Worm (Caenorhabditis elegans) whole organism, midembryonic: ENCODE results near the gene twk-12.

Source experiments
- T22C8.4 ChIP-seq: fragments of 200-800 bp; sonication (Bioruptor generic); IDR thresholded peaks from 2 replicates; pipeline ENCODE4 v1.3.6; 2022; ENCODE audit warnings: missing genetic modification characterization, missing compliant biosample characterization
- cog-1 ChIP-seq: sonication (generic microtip); optimal IDR thresholded peaks from 2 replicates; lab custom pipeline; 2016; ENCODE audit warnings: missing genetic modification characterization, missing compliant biosample characterization
- flt-1 ChIP-seq: fragments of 200-800 bp; sonication (Bioruptor generic); IDR thresholded peaks from 2 replicates; pipeline ENCODE4 v1.3.6; 2022; ENCODE audit warnings: missing genetic modification characterization, missing compliant biosample characterization
- klf-2 ChIP-seq: fragments of 200-800 bp; sonication (Bioruptor generic); conservative IDR thresholded peaks from 2 replicates; pipeline ENCODE4 v1.3.6; 2022; ENCODE audit warnings: missing genetic modification reagents, missing genetic modification characterization, missing compliant biosample characterization
- med-1 ChIP-seq: sonication (generic microtip); optimal IDR thresholded peaks from 2 replicates; lab custom pipeline; 2017; ENCODE audit warnings: missing genetic modification characterization, mild to moderate bottlenecking, missing compliant biosample characterization, antibody characterized with exemption, missing genetic modification reagents; ENCODE audit not compliant: insufficient read depth
- ref-1 ChIP-seq: fragments of 200-800 bp; sonication (Bioruptor generic); conservative IDR thresholded peaks from 2 replicates; pipeline ENCODE4 v1.3.6; 2022; ENCODE audit warnings: missing genetic modification reagents, missing genetic modification characterization, missing compliant biosample characterization
- tab-1 ChIP-seq: fragments of 200-800 bp; sonication (Bioruptor generic); IDR thresholded peaks from 2 replicates; pipeline ENCODE4 v1.3.6; 2022; ENCODE audit warnings: missing genetic modification characterization, missing compliant biosample characterization
- ztf-23 ChIP-seq: fragments of 200-800 bp; sonication (Bioruptor generic); IDR thresholded peaks from 2 replicates; pipeline ENCODE4 v1.3.6; 2022; ENCODE audit warnings: missing genetic modification reagents, missing genetic modification characterization, missing compliant biosample characterization
- ztf-29 ChIP-seq: fragments of 200-800 bp; sonication (Bioruptor generic); IDR thresholded peaks from 2 replicates; pipeline ENCODE4 v1.3.6; 2022; ENCODE audit warnings: missing genetic modification reagents, missing genetic modification characterization, missing compliant biosample characterization

twk-12 gene

DNA sequence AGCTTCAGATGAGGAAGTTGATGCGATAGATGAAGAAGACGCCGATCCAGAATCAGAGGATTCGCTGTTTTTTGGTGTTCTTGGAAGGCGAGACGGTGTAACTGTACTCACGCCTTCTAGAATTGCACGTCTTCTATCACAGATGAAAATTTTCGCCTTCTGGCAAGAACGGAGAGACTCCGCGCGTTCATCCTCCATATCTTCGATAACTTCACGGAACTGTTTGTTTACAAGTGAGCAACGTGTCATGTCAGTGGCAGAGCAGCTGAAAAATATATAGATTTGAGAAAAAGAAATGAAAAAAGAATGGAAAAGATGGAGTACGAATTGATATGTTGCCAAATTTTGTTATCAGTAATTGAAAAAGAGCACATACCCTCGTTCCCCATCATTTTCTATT is 47.2 kb downstream of the twk-12 start:
- TF ChIP-seq ztf-29 (no peak), med-1 (no peak), flt-1 (no peak), T22C8.4 (GFP tag; lab: Robert Waterston, UW) (no peak), klf-2 (no peak), tab-1 (GFP tag; lab: Robert Waterston, UW) (no peak), ref-1 (GFP tag; lab: Robert Waterston, UW) (no peak), ztf-23 (GFP tag; lab: Robert Waterston, UW) (no peak), cog-1 (no peak)

DNA sequence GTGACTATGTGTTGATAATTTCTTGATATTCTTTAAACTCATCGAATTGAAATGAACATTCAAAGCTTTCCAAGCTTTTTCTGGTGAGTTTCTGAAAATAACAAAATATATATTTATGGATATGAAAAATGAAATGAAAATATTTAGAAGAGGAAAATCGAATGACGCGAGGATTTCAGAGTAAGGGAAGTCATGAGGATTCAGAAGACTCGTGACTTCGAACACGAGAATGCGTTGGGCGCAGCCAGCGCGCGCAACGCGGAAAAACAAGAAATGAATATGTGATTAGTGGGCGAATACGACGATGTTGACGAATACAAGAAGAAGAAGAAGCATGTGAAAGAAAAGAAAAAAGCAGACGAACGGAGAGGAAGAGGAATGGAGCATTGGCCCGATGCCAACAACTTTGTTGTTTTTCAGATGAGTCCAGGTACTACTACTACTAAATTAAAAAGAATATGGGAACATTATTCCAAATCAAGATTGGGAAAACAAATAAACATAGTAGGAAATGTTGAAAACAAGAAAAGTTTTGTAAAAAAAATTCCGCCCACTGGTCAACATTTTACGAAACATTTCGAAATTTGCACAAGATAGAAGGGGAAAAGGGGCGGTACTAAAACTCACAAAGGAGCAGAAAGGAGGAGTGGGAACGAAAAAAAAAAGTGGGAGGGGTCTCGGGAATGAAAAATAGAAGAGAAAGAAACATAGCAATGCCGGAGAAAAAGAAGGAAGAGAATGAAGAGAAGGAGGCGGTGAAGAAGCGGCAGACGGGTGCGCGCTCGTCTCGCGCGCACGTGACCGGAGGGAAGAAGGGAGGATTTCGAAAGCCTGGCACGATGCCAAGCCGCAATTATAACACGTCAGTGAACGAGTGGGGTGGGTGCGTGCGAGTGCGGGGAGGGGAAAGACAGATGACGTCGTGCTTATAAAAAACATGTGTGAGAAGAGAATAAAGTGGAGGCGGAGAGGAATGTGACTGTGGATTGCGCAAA is 48.1 kb downstream of the twk-12 start:
- TF ChIP-seq ztf-23 (GFP tag; lab: Robert Waterston, UW) = peak; percentile 80
- peak; percentile 83; the same call in 1 of the 2 replicates for TF ChIP-seq flt-1
- no peak; the same call in 1 of the 2 replicates for TF ChIP-seq ref-1 (GFP tag; lab: Robert Waterston, UW)
- TF ChIP-seq cog-1 = peak; percentile 68
- TF ChIP-seq T22C8.4 (GFP tag; lab: Robert Waterston, UW) = no peak
- peak; percentile 48; the same call in 1 of the 2 replicates for TF ChIP-seq klf-2
- TF ChIP-seq ztf-29 = peak; percentile 30; the same call in 1 of the 2 replicates
- 0 out of 2 replicates have a peak, but pooled peaks have one; percentile 48 for TF ChIP-seq tab-1 (GFP tag; lab: Robert Waterston, UW)
- TF ChIP-seq med-1 = no peak

ce11 chrV:10716865-10717713 is 49.7 kb downstream of the twk-12 start:
- TF ChIP-seq cog-1 (peak; percentile 58), ztf-29 (peak; percentile 67), T22C8.4 (GFP tag; lab: Robert Waterston, UW) (no peak), med-1 (no peak), ref-1 (GFP tag; lab: Robert Waterston, UW) (no peak), tab-1 (GFP tag; lab: Robert Waterston, UW) (peak; percentile 33; the same call in 1 of the 2 replicates), klf-2 (0 out of 2 replicates have a peak, but pooled peaks have one; percentile 20), flt-1 (peak; percentile 75)

ce11 chrV:10718037-10718436 is 50.7 kb downstream of the twk-12 start:
- TF ChIP-seq flt-1 (no peak), ztf-29 (no peak), ref-1 (GFP tag; lab: Robert Waterston, UW) (no peak), cog-1 (no peak), T22C8.4 (GFP tag; lab: Robert Waterston, UW) (no peak), tab-1 (GFP tag; lab: Robert Waterston, UW) (no peak), klf-2 (no peak)

ce11 chrV:10719019-10719832 is 51.8 kb downstream of the twk-12 start:
- TF ChIP-seq klf-2 (no peak), flt-1 (no peak), cog-1 (no peak), ref-1 (GFP tag; lab: Robert Waterston, UW) (no peak), T22C8.4 (GFP tag; lab: Robert Waterston, UW) (no peak), ztf-23 (GFP tag; lab: Robert Waterston, UW) (no peak), med-1 (no peak), ztf-29 (no peak), tab-1 (GFP tag; lab: Robert Waterston, UW) (no peak)

- no peak for TF ChIP-seq ztf-23 (GFP tag; lab: Robert Waterston, UW)
- no peak for TF ChIP-seq T22C8.4 (GFP tag; lab: Robert Waterston, UW)
- no peak for TF ChIP-seq med-1
- no peak for TF ChIP-seq flt-1
- no peak for TF ChIP-seq tab-1 (GFP tag; lab: Robert Waterston, UW)
Observed at ce11 chrV:10719833-10720170, 52.4 kb downstream of the twk-12 start.

- no peak for TF ChIP-seq flt-1
- no peak for TF ChIP-seq ztf-29
- no peak for TF ChIP-seq ref-1 (GFP tag; lab: Robert Waterston, UW)
- TF ChIP-seq T22C8.4 (GFP tag; lab: Robert Waterston, UW) = no peak
- TF ChIP-seq ztf-23 (GFP tag; lab: Robert Waterston, UW) = no peak
- TF ChIP-seq med-1 = no peak
- no peak for TF ChIP-seq cog-1
- TF ChIP-seq klf-2 = no peak
- no peak for TF ChIP-seq tab-1 (GFP tag; lab: Robert Waterston, UW)
Observed at ce11 chrV:10720303-10720847, 53.0 kb downstream of the twk-12 start.
